Comparison of ENCODE assay signal across 1 worm cellular context in the genomic region with DNA sequence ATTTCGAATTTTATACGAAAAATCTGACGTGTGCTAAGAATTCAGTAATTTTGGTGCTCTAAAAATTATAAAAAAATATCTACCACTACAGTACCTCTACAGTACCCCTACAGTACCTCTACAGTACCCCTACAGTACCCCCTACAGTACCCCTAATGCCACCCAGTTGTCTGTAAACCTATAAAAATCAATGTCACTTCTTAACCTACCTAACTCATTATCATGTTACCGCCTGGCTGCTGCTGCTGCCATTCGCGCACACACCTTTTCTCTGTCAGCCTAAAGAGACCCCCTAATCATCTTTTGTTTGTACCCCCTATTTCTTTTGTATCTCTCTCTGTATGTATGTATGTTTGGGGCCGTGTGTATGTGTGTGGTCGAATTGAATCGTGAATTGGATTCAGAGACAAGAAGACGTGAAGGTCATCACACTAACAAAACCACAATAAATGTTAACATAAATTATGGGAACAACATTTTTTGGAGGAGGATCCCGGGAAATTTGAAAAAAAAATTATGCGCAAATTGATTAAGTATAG.
TF ChIP-seq lines count a peak whose summit lies in the region.

No protein-coding gene starts in this region.

TF ChIP-seq in whole organism, L1 larva, 84 proteins besides CTCF, POLR2A, EP300 and RAD21 (continued from another document):
- TF ChIP-seq nhr-76 (tag; optimal IDR thresholded peaks at IDR 0.05; lab: Kevin White, UChicago) (no peak), nhr-71 (tag; optimal IDR thresholded peaks at IDR 0.05; lab: Kevin White, UChicago) (peak; percentile 25)
TF ChIP-seq in whole organism, L1 larva: peak in this region for 11.
